Worm (Caenorhabditis elegans): ENCODE data around the gene gst-12.
A peak's percentile ranks its signal among the peaks of the same experiment; 100 is the strongest.

The gst-12 gene

ce11 chrII:13600904-13601303 lies 17.0 kb downstream of the gst-12 start, which contains the start of gene csp-1:
Gene csp-1 (plus strand): TSS chrII:13601204.
- TF ChIP-seq ceh-40 (GFP tag; IDR thresholded peaks at IDR 0.05) (no peak), aptf-2 (GFP tag; conservative IDR thresholded peaks at IDR 0.05) (no peak), lsy-27 (tag; optimal IDR thresholded peaks at IDR 0.05; ENCODE audit: borderline replicate concordance, insufficient read depth) (no peak), hsf-1 (GFP tag; IDR thresholded peaks at IDR 0.05) (no peak), unc-130 (GFP tag; optimal IDR thresholded peaks at IDR 0.05) (no peak), egl-18 (GFP tag; IDR thresholded peaks at IDR 0.05) (no peak), unc-62 (GFP tag; optimal IDR thresholded peaks at IDR 0.05) (no peak), ceh-100 (GFP tag; IDR thresholded peaks at IDR 0.05) (no peak), nfya-1 (tag; optimal IDR thresholded peaks at IDR 0.05; ENCODE audit: borderline replicate concordance, insufficient read depth) (no peak), akir-1 (GFP tag; optimal IDR thresholded peaks at IDR 0.05) (no peak), ztf-26 (tag; optimal IDR thresholded peaks at IDR 0.05) (no peak), lin-40 (tag; optimal IDR thresholded peaks at IDR 0.05) (no peak), sea-2 (GFP tag; IDR thresholded peaks at IDR 0.05) (no peak), pbrm-1 (GFP tag; IDR thresholded peaks at IDR 0.05) (no peak), ztf-18 (tag; optimal IDR thresholded peaks at IDR 0.05) (no peak), F57A8.1 (GFP tag; optimal IDR thresholded peaks at IDR 0.05) (no peak), F10E7.11 (tag; optimal IDR thresholded peaks at IDR 0.05) (no peak), tlf-1 (GFP tag; optimal IDR thresholded peaks at IDR 0.05) (no peak), attf-5 (GFP tag; optimal IDR thresholded peaks at IDR 0.05) (no peak), ztf-6 (GFP tag; IDR thresholded peaks at IDR 0.05) (no peak)

ce11 chrII:13596505-13596977 lies 21.3 kb downstream of the gst-12 start, which contains the start of the genes fbxc-23 and csc-1:
Gene fbxc-23 (minus strand): TSS chrII:13596555.
Gene csc-1 (plus strand): TSS chrII:13596955.
- TF ChIP-seq hlh-12 (tag; optimal IDR thresholded peaks at IDR 0.05) (no peak), nhr-80 (tag; optimal IDR thresholded peaks at IDR 0.05) (no peak), snpc-4 (GFP tag; optimal IDR thresholded peaks at IDR 0.05) (no peak), snpc-4 (tag; optimal IDR thresholded peaks at IDR 0.05) (peak in 3 of 4 experiments; percentile 15 to 76 (median 53)), snpc-1.3 (tag; optimal IDR thresholded peaks at IDR 0.05; ENCODE audit: insufficient read depth) (peak; percentile 47), Y53F4B.3 (GFP tag; IDR thresholded peaks at IDR 0.05) (no peak), nfya-2 (GFP tag; IDR thresholded peaks at IDR 0.05) (no peak), let-607 (tag; optimal IDR thresholded peaks at IDR 0.05) (no peak), ztf-6 (GFP tag; IDR thresholded peaks at IDR 0.05) (no peak), Y56A3A.18 (GFP tag; IDR thresholded peaks at IDR 0.05) (no peak), sea-2 (GFP tag; IDR thresholded peaks at IDR 0.05) (no peak), ceh-100 (GFP tag; IDR thresholded peaks at IDR 0.05) (no peak), ztf-3 (GFP tag; optimal IDR thresholded peaks at IDR 0.05) (no peak), K11D2.4 (GFP tag; IDR thresholded peaks at IDR 0.05) (no peak), unc-130 (GFP tag; optimal IDR thresholded peaks at IDR 0.05) (no peak), sptf-2 (GFP tag; optimal IDR thresholded peaks at IDR 0.05) (no peak), repo-1 (tag; optimal IDR thresholded peaks at IDR 0.05) (no peak), nhr-90 (tag; optimal IDR thresholded peaks at IDR 0.05) (no peak), Y95B8A.8 (GFP tag; IDR thresholded peaks at IDR 0.05) (peak; percentile 44; the same call in 1 of the 2 replicates), aptf-2 (GFP tag; conservative IDR thresholded peaks at IDR 0.05) (no peak), lsl-1 (GFP tag; optimal IDR thresholded peaks at IDR 0.05) (peak; percentile 92), ama-1 (optimal IDR thresholded peaks at IDR 0.05) (no peak), ama-1 (GFP tag; optimal IDR thresholded peaks at IDR 0.05) (no peak), T07F8.4 (tag; optimal IDR thresholded peaks at IDR 0.05) (no peak), nhr-120 (GFP tag; IDR thresholded peaks at IDR 0.05) (no peak), him-1 (tag; optimal IDR thresholded peaks at IDR 0.05) (no peak), ztf-28 (GFP tag; IDR thresholded peaks at IDR 0.05) (no peak), ZK185.1 (tag; optimal IDR thresholded peaks at IDR 0.05; ENCODE audit: poor library complexity, severe bottlenecking) (no peak), dox-1 (GFP tag; IDR thresholded peaks at IDR 0.05) (peak; percentile 67), cebp-2 (GFP tag; IDR thresholded peaks at IDR 0.05) (no peak), hrde-1 (tag; optimal IDR thresholded peaks at IDR 0.05; ENCODE audit: borderline replicate concordance) (no peak), B0261.1 (tag; optimal IDR thresholded peaks at IDR 0.05) (no peak), mxl-1 (tag; optimal IDR thresholded peaks at IDR 0.05) (no peak)
